Worm (Caenorhabditis elegans) whole organism, L1 larva: Measurements from ENCODE around the gene T03F7.5.

Experiments
- aly-2 ChIP-seq: fragments of 150-350 bp; optimal IDR thresholded peaks from 2 replicates; lab custom pipeline; 2014; ENCODE audit warnings: missing biosample characterization, missing genetic modification characterization
- dsc-1 ChIP-seq: sonication (generic microtip); optimal IDR thresholded peaks from 2 replicates; lab custom pipeline; 2016; ENCODE audit warnings: mild to moderate bottlenecking, missing genetic modification characterization, missing compliant biosample characterization
- fkh-10 ChIP-seq: sonication (generic microtip); optimal IDR thresholded peaks from 2 replicates; lab custom pipeline; 2017; ENCODE audit warnings: missing biosample characterization, missing genetic modification reagents, missing genetic modification characterization
- fkh-4 ChIP-seq: sonication (generic microtip); optimal IDR thresholded peaks from 2 replicates; lab custom pipeline; 2016; ENCODE audit warnings: missing compliant biosample characterization, missing genetic modification characterization, borderline replicate concordance
- hlh-17 ChIP-seq: fragments of 200-800 bp; sonication (Bioruptor generic); optimal IDR thresholded peaks from 2 replicates; lab custom pipeline; 2018; ENCODE audit warnings: missing genetic modification characterization, mild to moderate bottlenecking, missing compliant biosample characterization, moderate library complexity, borderline replicate concordance
- irx-1 ChIP-seq: sonication (generic microtip); optimal IDR thresholded peaks from 2 replicates; lab custom pipeline; 2016; ENCODE audit warnings: missing genetic modification characterization, missing compliant biosample characterization
- lin-39 ChIP-seq: fragments of 150-350 bp; optimal IDR thresholded peaks from 2 replicates; lab custom pipeline; 2014; ENCODE audit warnings: missing biosample characterization, missing genetic modification reagents, missing genetic modification characterization
- mab-9 ChIP-seq: fragments of 200-800 bp; sonication (Bioruptor generic); IDR thresholded peaks from 2 replicates; pipeline ENCODE4 v1.3.6; 2022; ENCODE audit warnings: missing genetic modification reagents, missing genetic modification characterization, missing compliant biosample characterization
- nhr-11 ChIP-seq: fragments of 150-350 bp; optimal IDR thresholded peaks from 2 replicates; lab custom pipeline; 2014; ENCODE audit warnings: missing biosample characterization, missing genetic modification characterization
- nhr-76 ChIP-seq: sonication (generic microtip); optimal IDR thresholded peaks from 2 replicates; lab custom pipeline; 2017; ENCODE audit warnings: missing biosample characterization, missing genetic modification characterization
- tbx-2 ChIP-seq: sonication (generic microtip); optimal IDR thresholded peaks from 2 replicates; lab custom pipeline; 2016; ENCODE audit warnings: missing genetic modification characterization, missing compliant biosample characterization
- ztf-11 ChIP-seq, 2 experiments: sonication (generic microtip); optimal IDR thresholded peaks; 2 replicates each; lab custom pipeline; 2016 to 2017; ENCODE audit warnings: missing genetic modification characterization in 2 of 2, missing biosample characterization in 1 of 2, missing compliant biosample characterization in 1 of 2

- TF ChIP-seq dsc-1 (no peak), hlh-17 (GFP tag; lab: Kevin White, UChicago) (no peak), irx-1 (tag; lab: Kevin White, UChicago) (no peak), fkh-4 (tag; lab: Kevin White, UChicago) (no peak), tbx-2 (tag; lab: Kevin White, UChicago) (no peak), ztf-11 (tag; optimal IDR thresholded peaks at IDR 0.05; lab: Kevin White, UChicago) (no peak), aly-2 (tag; lab: Kevin White, UChicago) (no peak), nhr-76 (tag; lab: Kevin White, UChicago) (no peak), nhr-11 (tag; lab: Kevin White, UChicago) (no peak), mab-9 (GFP tag; lab: Robert Waterston, UW) (no peak), fkh-10 (GFP tag; lab: Kevin White, UChicago) (no peak), lin-39 (no peak)
These were observed 31.9 kb downstream of the T03F7.5 start, which contains the start of gene str-116 for ce11 chrV:11266681-11267080.
